Worm (Caenorhabditis elegans): ENCODE results near the gene cdf-1.

cdf-1 gene

ce11 chrX:6518537-6518936 is 13.6 kb upstream of the cdf-1 start, which contains the start of gene ets-4 (continued):
- TF ChIP-seq mdl-1 (tag; optimal IDR thresholded peaks at IDR 0.05) (peak in 1 of 2 experiments; percentile 33), duxl-1 (tag; optimal IDR thresholded peaks at IDR 0.05; ENCODE audit: poor library complexity) (peak; percentile 2), pha-4 (GFP tag; IDR thresholded peaks at IDR 0.05) (peak; percentile 11; the same call in 1 of the 2 replicates), pha-4 (tag; optimal IDR thresholded peaks at IDR 0.05) (no peak), dve-1 (tag; optimal IDR thresholded peaks at IDR 0.05; ENCODE audit: insufficient read depth) (peak; percentile 86), daf-16 (GFP tag; optimal IDR thresholded peaks at IDR 0.05) (peak in 1 of 2 experiments; percentile 68), daf-16 (tag; optimal IDR thresholded peaks at IDR 0.05) (peak; percentile 92), dmd-6 (GFP tag; IDR thresholded peaks at IDR 0.05) (peak; percentile 92), nhr-28 (tag; optimal IDR thresholded peaks at IDR 0.05) (peak; percentile 86), mxl-3 (GFP tag; optimal IDR thresholded peaks at IDR 0.05) (peak; percentile 19), zfp-3 (GFP tag; conservative IDR thresholded peaks at IDR 0.05) (no peak), hif-1 (tag; optimal IDR thresholded peaks at IDR 0.05) (peak in 1 of 2 experiments; percentile 28), daf-8 (GFP tag; IDR thresholded peaks at IDR 0.05) (no peak), unc-62 (GFP tag; optimal IDR thresholded peaks at IDR 0.05 in 1 of 2) (peak in 1 of 2 experiments; percentile 78), unc-62 (tag; optimal IDR thresholded peaks at IDR 0.05) (no peak), egl-27 (tag; optimal IDR thresholded peaks at IDR 0.05) (no peak), ama-1 (optimal IDR thresholded peaks at IDR 0.05) (no peak), T26A8.4 (GFP tag; IDR thresholded peaks at IDR 0.05) (0 out of 2 replicates have a peak, but pooled peaks have one; percentile 31), nhr-41 (GFP tag; IDR thresholded peaks at IDR 0.05) (no peak), lir-3 (tag; optimal IDR thresholded peaks at IDR 0.05) (no peak), nhr-6 (tag; optimal IDR thresholded peaks at IDR 0.05) (peak; percentile 13), rbr-2 (tag; optimal IDR thresholded peaks at IDR 0.05) (no peak), egl-43 (GFP tag; IDR thresholded peaks at IDR 0.05) (no peak), tra-1 (GFP tag; IDR thresholded peaks at IDR 0.05) (peak; percentile 85), lin-15B (tag; optimal IDR thresholded peaks at IDR 0.05) (no peak), R02D3.7 (tag; optimal IDR thresholded peaks at IDR 0.05) (no peak), daf-19 (GFP tag; conservative IDR thresholded peaks at IDR 0.05) (no peak), dpl-1 (GFP tag; optimal IDR thresholded peaks at IDR 0.05) (no peak), nhr-76 (tag; optimal IDR thresholded peaks at IDR 0.05) (no peak), pqm-1 (tag; optimal IDR thresholded peaks at IDR 0.05) (peak; percentile 90), ZK546.5 (tag; optimal IDR thresholded peaks at IDR 0.05) (no peak), spr-3 (GFP tag; optimal IDR thresholded peaks at IDR 0.05) (no peak), Y105C5A.15 (GFP tag; IDR thresholded peaks at IDR 0.05) (no peak), aha-1 (tag) (no peak), lin-1 (GFP tag; IDR thresholded peaks at IDR 0.05) (0 out of 2 replicates have a peak, but pooled peaks have one; percentile 47), T20F7.1 (GFP tag; optimal IDR thresholded peaks at IDR 0.05) (peak; percentile 17), unc-130 (GFP tag; optimal IDR thresholded peaks at IDR 0.05) (no peak), snpc-4 (tag; optimal IDR thresholded peaks at IDR 0.05) (no peak), nhr-102 (tag; optimal IDR thresholded peaks at IDR 0.05) (peak; percentile 86)

ce11 chrX:6517025-6517770 is 12.3 kb upstream of the cdf-1 start:
- TF ChIP-seq dve-1 (tag; optimal IDR thresholded peaks at IDR 0.05; ENCODE audit: insufficient read depth) = peak; percentile 88
- no peak for TF ChIP-seq lin-29 (GFP tag; IDR thresholded peaks at IDR 0.05)
- no peak for TF ChIP-seq zip-2 (tag; optimal IDR thresholded peaks at IDR 0.05)
- TF ChIP-seq spr-1 (tag; optimal IDR thresholded peaks at IDR 0.05) = no peak
- TF ChIP-seq vab-7 (GFP tag; IDR thresholded peaks at IDR 0.05) = no peak
- TF ChIP-seq Y5F2A.4 (GFP tag; optimal IDR thresholded peaks at IDR 0.05) = no peak
- no peak for TF ChIP-seq Y48G9A.11 (GFP tag; IDR thresholded peaks at IDR 0.05)
- peak; percentile 59 for TF ChIP-seq mep-1 (tag; optimal IDR thresholded peaks at IDR 0.05)
- no peak for TF ChIP-seq unc-39 (tag; optimal IDR thresholded peaks at IDR 0.05)
- peak; percentile 73; the same call in 1 of the 2 replicates for TF ChIP-seq tra-1 (GFP tag; IDR thresholded peaks at IDR 0.05)
- no peak for TF ChIP-seq madf-5 (GFP tag; IDR thresholded peaks at IDR 0.05)
- no peak for TF ChIP-seq ama-1 (optimal IDR thresholded peaks at IDR 0.05)
- TF ChIP-seq sdz-12 (GFP tag; optimal IDR thresholded peaks at IDR 0.05) = no peak
- TF ChIP-seq nhr-28 (tag; optimal IDR thresholded peaks at IDR 0.05) = peak; percentile 35
- no peak for TF ChIP-seq dmd-9 (GFP tag; IDR thresholded peaks at IDR 0.05)
- no peak for TF ChIP-seq mdl-1 (tag; optimal IDR thresholded peaks at IDR 0.05)
- no peak for TF ChIP-seq nhr-41 (GFP tag; IDR thresholded peaks at IDR 0.05)
- TF ChIP-seq F49E8.2 (tag; optimal IDR thresholded peaks at IDR 0.05; ENCODE audit: borderline replicate concordance) = no peak
- no peak for TF ChIP-seq lin-1 (GFP tag; IDR thresholded peaks at IDR 0.05)
- no peak for TF ChIP-seq duxl-1 (tag; optimal IDR thresholded peaks at IDR 0.05; ENCODE audit: poor library complexity)

Measured in whole organism, L4 larva.